Fruit fly (Drosophila melanogaster) whole organism, embryonic: Measurements from ENCODE around the gene CG4570.

Experiments
- Ada2b ChIP-seq: fragments of 200-800 bp; sonication (Bioruptor generic); IDR thresholded peaks from 2 replicates; pipeline ENCODE4 v1.3.6; 2022; ENCODE audit warnings: missing biosample characterization, missing genetic modification characterization
- Awh ChIP-seq: fragments of 200-800 bp; sonication (Bioruptor generic); IDR thresholded peaks from 2 replicates; pipeline ENCODE4, ENCODE4 v1.3.6; 2022; ENCODE audit warnings: missing biosample characterization, missing genetic modification characterization
- B-H2 ChIP-seq: fragments of 200-800 bp; sonication (Bioruptor generic); optimal IDR thresholded peaks from 2 replicates; lab custom pipeline; 2018; ENCODE audit warnings: missing biosample characterization, mild to moderate bottlenecking, missing genetic modification characterization
- BtbVII ChIP-seq: fragments of 200-800 bp; sonication (Bioruptor generic); optimal IDR thresholded peaks from 3 replicates; lab custom pipeline; 2017; ENCODE audit warnings: missing biosample characterization, mild to moderate bottlenecking, missing genetic modification characterization
- CG10274 ChIP-seq: fragments of 200-800 bp; sonication (Bioruptor generic); optimal IDR thresholded peaks from 3 replicates; lab custom pipeline; 2017; ENCODE audit warnings: missing biosample characterization, mild to moderate bottlenecking, missing genetic modification characterization
- CG10979 ChIP-seq: fragments of 200-800 bp; sonication (Bioruptor generic); optimal IDR thresholded peaks from 2 replicates; lab custom pipeline; 2018; ENCODE audit warnings: missing biosample characterization, mild to moderate bottlenecking, missing genetic modification characterization, moderate library complexity
- CG11247 ChIP-seq: fragments of 200-800 bp; sonication (Bioruptor generic); IDR thresholded peaks from 2 replicates; pipeline ENCODE4 v1.3.6; 2022; ENCODE audit warnings: missing biosample characterization, missing genetic modification characterization
- CG17186 ChIP-seq: fragments of 200-800 bp; sonication (Bioruptor generic); optimal IDR thresholded peaks from 3 replicates; lab custom pipeline; 2017; ENCODE audit warnings: missing biosample characterization, missing genetic modification reagents, missing genetic modification characterization
- CG17328 ChIP-seq: fragments of 200-800 bp; sonication (Bioruptor generic); IDR thresholded peaks from 2 replicates; pipeline ENCODE4 v1.3.6; 2022; ENCODE audit warnings: missing biosample characterization, missing genetic modification characterization
- CG1792 ChIP-seq: fragments of 200-800 bp; sonication (Bioruptor generic); optimal IDR thresholded peaks from 2 replicates; lab custom pipeline; 2016; ENCODE audit warnings: missing biosample characterization, missing genetic modification characterization
- CG3281 ChIP-seq: fragments of 200-800 bp; sonication (Bioruptor generic); optimal IDR thresholded peaks from 3 replicates; lab custom pipeline; 2017; ENCODE audit warnings: missing biosample characterization, mild to moderate bottlenecking, missing genetic modification characterization
- CG34422 ChIP-seq: fragments of 200-800 bp; sonication (Bioruptor generic); IDR thresholded peaks from 3 replicates; pipeline ENCODE4 v1.3.6; 2022; ENCODE audit warnings: missing biosample characterization, missing genetic modification characterization
- CG4617 ChIP-seq: fragments of 200-800 bp; sonication (Bioruptor generic); optimal IDR thresholded peaks from 3 replicates; lab custom pipeline; 2016; ENCODE audit warnings: missing biosample characterization, missing genetic modification characterization, borderline replicate concordance
- CG8388 ChIP-seq: fragments of 200-800 bp; sonication (Bioruptor generic); optimal IDR thresholded peaks from 2 replicates; lab custom pipeline; 2019; ENCODE audit warnings: missing biosample characterization, mild to moderate bottlenecking, missing genetic modification characterization, moderate library complexity
- CG9817 ChIP-seq: fragments of 200-800 bp; sonication (Bioruptor generic); optimal IDR thresholded peaks from 2 replicates; lab custom pipeline; 2018; ENCODE audit warnings: missing biosample characterization, mild to moderate bottlenecking, missing genetic modification characterization, moderate library complexity
- CG9932 ChIP-seq: fragments of 200-800 bp; sonication (Bioruptor generic); IDR thresholded peaks from 2 replicates; pipeline ENCODE4 v1.3.6; 2022; ENCODE audit warnings: missing biosample characterization, missing genetic modification characterization
- Camta ChIP-seq: fragments of 200-800 bp; sonication (Bioruptor generic); optimal IDR thresholded peaks from 2 replicates; lab custom pipeline; 2016; ENCODE audit warnings: missing biosample characterization, missing genetic modification characterization
- Doc3 ChIP-seq: fragments of 200-800 bp; sonication (Bioruptor generic); IDR thresholded peaks from 3 replicates; pipeline ENCODE4 v1.3.6; 2022; ENCODE audit warnings: missing biosample characterization, missing genetic modification characterization; ENCODE audit not compliant: partially characterized antibody
- HHEX ChIP-seq: fragments of 200-800 bp; sonication (Bioruptor generic); optimal IDR thresholded peaks from 3 replicates; lab custom pipeline; 2017; ENCODE audit warnings: missing biosample characterization, mild to moderate bottlenecking, missing genetic modification characterization, missing genetic modification reagents
- Kr ChIP-seq: fragments of 200-800 bp; sonication (Bioruptor generic); optimal IDR thresholded peaks from 2 replicates; lab custom pipeline; 2017; ENCODE audit warnings: missing biosample characterization, mild to moderate bottlenecking, missing genetic modification characterization
- Lhr ChIP-seq: fragments of 200-800 bp; sonication (Bioruptor generic); optimal IDR thresholded peaks from 3 replicates; lab custom pipeline; 2017; ENCODE audit warnings: mild to moderate bottlenecking, missing biosample characterization, missing genetic modification reagents, missing genetic modification characterization
- Lpt ChIP-seq: fragments of >200 bp; optimal IDR thresholded peaks from 2 replicates; lab custom pipeline; 2018; ENCODE audit warnings: missing biosample characterization, missing genetic modification characterization
- MBD-R2 ChIP-seq: fragments of 200-800 bp; sonication (Bioruptor generic); IDR thresholded peaks from 2 replicates; pipeline ENCODE4 v1.3.6; 2022; ENCODE audit warnings: missing biosample characterization, missing genetic modification characterization
- Med ChIP-seq: fragments of 200-800 bp; sonication (Bioruptor generic); peaks from one replicate; lab custom pipeline; 2016; ENCODE audit warnings: missing biosample characterization, missing genetic modification characterization, mild to moderate bottlenecking, inconsistent platforms, moderate library complexity
- Myb ChIP-seq: fragments of 200-800 bp; sonication (Bioruptor generic); optimal IDR thresholded peaks from 2 replicates; lab custom pipeline; 2016; ENCODE audit warnings: missing biosample characterization, missing genetic modification characterization
- Opbp ChIP-seq: fragments of 200-800 bp; sonication (Bioruptor generic); IDR thresholded peaks from 3 replicates; pipeline ENCODE4 v1.3.6; 2022; ENCODE audit warnings: missing biosample characterization, missing genetic modification characterization; ENCODE audit not compliant: partially characterized antibody
- Poxn ChIP-seq: fragments of 200-800 bp; sonication (Bioruptor generic); IDR thresholded peaks from 2 replicates; pipeline ENCODE4 v1.3.6; 2022; ENCODE audit warnings: missing biosample characterization, missing genetic modification characterization
- Vsx1 ChIP-seq: fragments of 200-800 bp; sonication (Bioruptor generic); optimal IDR thresholded peaks from 2 replicates; lab custom pipeline; 2017; ENCODE audit warnings: missing biosample characterization, mild to moderate bottlenecking, missing genetic modification characterization, missing genetic modification reagents
- br ChIP-seq: fragments of >200 bp; optimal IDR thresholded peaks from 2 replicates; lab custom pipeline; 2017
- bsh ChIP-seq, 2 experiments: fragments of 200-800 bp; sonication (Bioruptor generic); optimal IDR thresholded peaks; 2 replicates each; lab custom pipeline; 2017 to 2018; ENCODE audit warnings: mild to moderate bottlenecking in 2 of 2, missing biosample characterization in 2 of 2, missing genetic modification characterization in 2 of 2, moderate library complexity in 1 of 2
- chinmo ChIP-seq: fragments of 200-800 bp; sonication (Bioruptor generic); IDR thresholded peaks from 4 replicates; pipeline ENCODE4 v1.3.6; 2022; ENCODE audit warnings: missing biosample characterization, missing genetic modification characterization; ENCODE audit not compliant: partially characterized antibody
- crc ChIP-seq: fragments of 200-800 bp; sonication (Bioruptor generic); optimal IDR thresholded peaks from 2 replicates; lab custom pipeline; 2016; ENCODE audit warnings: missing biosample characterization, missing genetic modification characterization
- danr ChIP-seq: fragments of 200-800 bp; sonication (Bioruptor generic); IDR thresholded peaks from 2 replicates; pipeline ENCODE4 v1.3.6; 2022; ENCODE audit warnings: missing biosample characterization, missing genetic modification characterization
- ewg ChIP-seq: fragments of 200-800 bp; sonication (Bioruptor generic); optimal IDR thresholded peaks from 3 replicates; lab custom pipeline; 2017; ENCODE audit warnings: mild to moderate bottlenecking, missing biosample characterization, missing genetic modification reagents, missing genetic modification characterization
- grau ChIP-seq: fragments of 200-800 bp; optimal IDR thresholded peaks from 3 replicates; lab custom pipeline; 2019; ENCODE audit warnings: missing biosample characterization, mild to moderate bottlenecking, missing genetic modification characterization, moderate library complexity
- hkb ChIP-seq, 2 experiments: fragments of 200-800 bp in 1 of 2; fragments of >200 bp in 1 of 2; sonication (Bioruptor generic) in 1 of 2; IDR thresholded peaks in 1 of 2; optimal IDR thresholded peaks in 1 of 2; 2 replicates each; pipeline versions ENCODE4 v1.3.6 to Lab custom; 2017 to 2022; ENCODE audit warnings: missing biosample characterization in 1 of 2, missing genetic modification characterization in 1 of 2
- jumu ChIP-seq: fragments of 200-800 bp; sonication (Bioruptor generic); optimal IDR thresholded peaks from 3 replicates; lab custom pipeline; 2016; ENCODE audit warnings: missing biosample characterization, missing genetic modification characterization
- kay ChIP-seq: fragments of 200-800 bp; sonication (Bioruptor generic); optimal IDR thresholded peaks from 2 replicates; lab custom pipeline; 2016; ENCODE audit warnings: missing biosample characterization, missing genetic modification characterization
- kni ChIP-seq: fragments of 200-800 bp; sonication (Bioruptor generic); optimal IDR thresholded peaks from 3 replicates; lab custom pipeline; 2017; ENCODE audit warnings: mild to moderate bottlenecking, missing biosample characterization, missing genetic modification reagents, missing genetic modification characterization
- mam ChIP-seq: fragments of 200-800 bp; sonication (Bioruptor generic); optimal IDR thresholded peaks from 3 replicates; lab custom pipeline; 2016; ENCODE audit warnings: missing biosample characterization, missing genetic modification characterization
- onecut ChIP-seq: fragments of 200-800 bp; sonication (Bioruptor generic); IDR thresholded peaks from 2 replicates; pipeline ENCODE4 v1.3.6; 2022; ENCODE audit warnings: missing biosample characterization, missing genetic modification characterization
- psq ChIP-seq: fragments of 200-800 bp; sonication (Bioruptor generic); optimal IDR thresholded peaks from 2 replicates; lab custom pipeline; 2017; ENCODE audit warnings: missing biosample characterization, missing genetic modification characterization
- sc ChIP-seq, 3 experiments: fragments of >200 bp in 2 of 3; fragments of 200-800 bp in 1 of 3; sonication (Bioruptor generic) in 1 of 3; optimal IDR thresholded peaks; 2 replicates in 2 of 3; 3 replicates in 1 of 3; lab custom pipeline; 2017; ENCODE audit warnings: mild to moderate bottlenecking in 1 of 3, missing biosample characterization in 1 of 3, missing genetic modification characterization in 1 of 3, missing genetic modification reagents in 1 of 3
- schlank ChIP-seq: fragments of 200-800 bp; sonication (Bioruptor generic); optimal IDR thresholded peaks from 2 replicates; lab custom pipeline; 2018; ENCODE audit warnings: missing biosample characterization, mild to moderate bottlenecking, missing genetic modification characterization
- scrt ChIP-seq: fragments of 200-800 bp; sonication (Bioruptor generic); optimal IDR thresholded peaks from 2 replicates; lab custom pipeline; 2018; ENCODE audit warnings: missing biosample characterization, mild to moderate bottlenecking, missing genetic modification characterization, moderate library complexity
- sens ChIP-seq: fragments of 200-800 bp; sonication (Bioruptor generic); peaks from one replicate; lab custom pipeline; 2016; ENCODE audit warnings: missing biosample characterization, missing genetic modification characterization
- sisA ChIP-seq: fragments of 200-800 bp; sonication (Bioruptor generic); IDR thresholded peaks from 2 replicates; pipeline ENCODE4 v1.3.6; 2022; ENCODE audit warnings: missing biosample characterization, missing genetic modification characterization
- zfh1 ChIP-seq: fragments of 200-800 bp; sonication (Bioruptor generic); IDR thresholded peaks from 3 replicates; pipeline ENCODE4 v1.3.6; 2022; ENCODE audit warnings: missing biosample characterization, missing genetic modification characterization

Gene CG4570

DNA sequence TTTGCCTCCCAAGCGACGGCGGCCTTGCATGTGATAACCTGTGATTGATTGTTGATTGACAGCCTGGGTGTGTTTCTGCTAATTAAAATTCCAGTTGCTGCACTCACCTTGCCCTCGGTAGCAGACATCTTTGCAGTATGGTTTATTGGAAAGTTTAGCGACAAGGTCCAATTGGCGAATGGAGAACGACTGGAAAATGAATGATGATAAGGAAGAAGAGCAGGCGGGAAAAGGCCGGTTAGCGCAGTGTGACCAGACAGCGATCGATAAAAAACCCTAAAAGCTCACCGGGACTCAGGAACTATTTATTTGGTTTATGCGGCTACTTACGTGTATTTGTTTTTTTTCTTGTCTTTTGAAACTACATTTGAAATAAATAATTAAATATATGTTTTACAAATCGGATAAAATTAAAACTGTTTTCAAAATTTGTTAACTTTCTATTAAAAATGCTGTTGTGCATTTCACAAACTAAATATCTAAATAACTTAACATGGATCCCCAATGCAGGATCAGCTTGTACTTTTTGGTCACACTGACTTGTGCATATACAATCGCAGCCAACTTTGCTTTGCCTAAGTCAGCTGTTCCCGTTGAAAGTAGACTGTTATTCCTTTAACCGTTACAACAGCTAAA is 15.7 kb downstream of the CG4570 start, which contains the start of gene Fdh (continued):
- TF ChIP-seq hkb (optimal IDR thresholded peaks at IDR 0.05; lab: Kevin White, UChicago), result peak; percentile 16
- peak; percentile 27; the same call in 1 of the 2 replicates for TF ChIP-seq hkb (GFP tag; IDR thresholded peaks at IDR 0.05; lab: Robert Waterston, UW)
- no peak for TF ChIP-seq sisA (GFP tag; lab: Robert Waterston, UW)
- TF ChIP-seq CG8388 (GFP tag; lab: Kevin White, UChicago), result peak; percentile 61
- no peak for TF ChIP-seq chinmo (GFP tag; lab: Robert Waterston, UW)
- TF ChIP-seq Myb (GFP tag; lab: Kevin White, UChicago), result peak; percentile 58
- TF ChIP-seq crc, result peak; percentile 27
- peak; percentile 70 for TF ChIP-seq zfh1 (GFP tag; lab: Robert Waterston, UW)
- peak; percentile 10 for TF ChIP-seq CG1792 (GFP tag; lab: Kevin White, UChicago)
- TF ChIP-seq CG9932 (GFP tag; lab: Robert Waterston, UW), result no peak; the same call in 1 of the 2 replicates

DNA sequence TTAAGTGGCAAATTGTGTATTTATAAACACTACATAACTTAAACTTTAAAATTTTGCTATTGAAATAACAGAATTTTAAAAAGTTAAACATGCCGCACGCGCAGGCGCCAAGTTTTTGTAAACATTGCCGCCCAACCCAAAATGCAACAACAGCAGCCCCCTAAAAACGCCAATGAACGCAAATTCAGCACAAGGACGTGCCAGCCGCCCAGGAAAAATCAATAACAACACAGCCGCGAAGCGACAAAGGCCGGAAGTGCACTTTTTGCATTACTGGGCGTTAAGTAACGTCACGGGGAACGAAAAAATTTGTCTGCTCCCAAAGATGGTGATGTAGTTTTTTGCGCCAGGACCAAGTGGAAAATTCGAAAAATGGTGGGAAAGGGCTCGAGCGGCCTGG is 16.2 kb downstream of the CG4570 start, which contains the start of gene CG4596:
Gene CG4596, plus strand, starts transcription at position 219 of the 400 bp plus-strand sequence.
- TF ChIP-seq psq (GFP tag; lab: Kevin White, UChicago), result no peak
- no peak for TF ChIP-seq CG11247
- no peak for TF ChIP-seq Poxn (GFP tag; lab: Robert Waterston, UW)
- TF ChIP-seq CG9817 (tag; lab: Kevin White, UChicago), result no peak
- no peak for TF ChIP-seq schlank
- no peak for TF ChIP-seq Kr (GFP tag; lab: Kevin White, UChicago)
- peak; percentile 83 for TF ChIP-seq ewg (GFP tag; lab: Kevin White, UChicago)
- TF ChIP-seq CG10274 (GFP tag; lab: Kevin White, UChicago), result no peak
- no peak for TF ChIP-seq BtbVII (GFP tag; lab: Kevin White, UChicago)
- no peak for TF ChIP-seq scrt
- no peak for TF ChIP-seq CG17328
- TF ChIP-seq Lpt (GFP tag; lab: Kevin White, UChicago), result no peak
- no peak for TF ChIP-seq br (lab: Kevin White, UChicago)
- TF ChIP-seq sens, result no peak
- no peak for TF ChIP-seq HHEX (GFP tag; lab: Kevin White, UChicago)
- TF ChIP-seq CG4617 (GFP tag; lab: Kevin White, UChicago), result no peak
- no peak for TF ChIP-seq jumu (GFP tag; lab: Kevin White, UChicago)
- no peak for TF ChIP-seq B-H2
- TF ChIP-seq kay (GFP tag; lab: Kevin White, UChicago), result no peak
- no peak for TF ChIP-seq grau (tag; lab: Kevin White, UChicago)
- no peak for TF ChIP-seq mam
- TF ChIP-seq MBD-R2 (GFP tag; lab: Robert Waterston, UW), result 0 out of 2 replicates have a peak, but pooled peaks have one; percentile 33
- TF ChIP-seq CG3281 (GFP tag; lab: Kevin White, UChicago), result no peak
- no peak for TF ChIP-seq kni (GFP tag; lab: Kevin White, UChicago)
- TF ChIP-seq CG17186 (GFP tag; lab: Kevin White, UChicago), result no peak
- TF ChIP-seq Ada2b (GFP tag; lab: Robert Waterston, UW), result no peak
- no peak for TF ChIP-seq bsh (GFP tag; optimal IDR thresholded peaks at IDR 0.05; lab: Kevin White, UChicago)
- TF ChIP-seq Vsx1 (GFP tag; lab: Kevin White, UChicago), result no peak
- TF ChIP-seq Camta (GFP tag; lab: Kevin White, UChicago), result no peak
- TF ChIP-seq Awh (GFP tag; lab: Robert Waterston, UW), result no peak
- TF ChIP-seq onecut (GFP tag; lab: Robert Waterston, UW), result peak; percentile 98
- no peak for TF ChIP-seq danr
- 0 out of 3 replicates have a peak, but pooled peaks have one; percentile 13 for TF ChIP-seq CG34422 (GFP tag; lab: Robert Waterston, UW)
- TF ChIP-seq sc (optimal IDR thresholded peaks at IDR 0.05; lab: Kevin White, UChicago), result no peak
- no peak for TF ChIP-seq sc (GFP tag; optimal IDR thresholded peaks at IDR 0.05; lab: Kevin White, UChicago)
- TF ChIP-seq Opbp (GFP tag; lab: Robert Waterston, UW), result no peak
- no peak for TF ChIP-seq Lhr (GFP tag; lab: Kevin White, UChicago)
- no peak for TF ChIP-seq CG10979
- TF ChIP-seq Doc3 (GFP tag; lab: Robert Waterston, UW), result no peak
- peak; percentile 1 for TF ChIP-seq Med (GFP tag; lab: Kevin White, UChicago)
